Fruit fly (Drosophila melanogaster) whole organism, embryonic: ENCODE measurements around the gene CG12546.

Experiments used
- B-H2 ChIP-seq: fragments of 200-800 bp; sonication (Bioruptor generic); optimal IDR thresholded peaks from 2 replicates; lab custom pipeline; 2018; ENCODE audit warnings: missing biosample characterization, mild to moderate bottlenecking, missing genetic modification characterization
- BtbVII ChIP-seq: fragments of 200-800 bp; sonication (Bioruptor generic); optimal IDR thresholded peaks from 3 replicates; lab custom pipeline; 2017; ENCODE audit warnings: missing biosample characterization, mild to moderate bottlenecking, missing genetic modification characterization
- CG11085 ChIP-seq: fragments of 200-800 bp; sonication (Bioruptor generic); IDR thresholded peaks from 2 replicates; pipeline ENCODE4 v1.3.6; 2022; ENCODE audit warnings: missing biosample characterization, missing genetic modification characterization
- CG11695 ChIP-seq: fragments of 200-800 bp; sonication (Bioruptor generic); IDR thresholded peaks from 3 replicates; pipeline ENCODE4 v1.3.6; 2022; ENCODE audit warnings: missing biosample characterization, missing genetic modification characterization
- CG12659 ChIP-seq: fragments of 200-800 bp; sonication (Bioruptor generic); optimal IDR thresholded peaks from 3 replicates; lab custom pipeline; 2017; ENCODE audit warnings: mild to moderate bottlenecking, missing biosample characterization, missing genetic modification reagents, missing genetic modification characterization
- CG13624 ChIP-seq: fragments of 200-800 bp; sonication (Bioruptor generic); optimal IDR thresholded peaks from 2 replicates; lab custom pipeline; 2016; ENCODE audit warnings: missing biosample characterization, missing genetic modification characterization
- CG14667 ChIP-seq: fragments of 200-800 bp; sonication (Bioruptor generic); IDR thresholded peaks from 2 replicates; pipeline ENCODE4 v1.3.6; 2022; ENCODE audit warnings: missing biosample characterization, missing genetic modification characterization
- CG32772 ChIP-seq: fragments of 200-800 bp; sonication (Bioruptor generic); IDR thresholded peaks from 2 replicates; pipeline ENCODE4 v1.3.6; 2022; ENCODE audit warnings: missing biosample characterization, missing genetic modification characterization
- CG3407 ChIP-seq: fragments of 200-800 bp; sonication (Bioruptor generic); optimal IDR thresholded peaks from 2 replicates; lab custom pipeline; 2018; ENCODE audit warnings: missing biosample characterization, mild to moderate bottlenecking, missing genetic modification characterization
- CG3838 ChIP-seq: fragments of 200-800 bp; sonication (Bioruptor generic); optimal IDR thresholded peaks from 3 replicates; lab custom pipeline; 2016; ENCODE audit warnings: missing biosample characterization, missing genetic modification characterization
- CG4617 ChIP-seq: fragments of 200-800 bp; sonication (Bioruptor generic); optimal IDR thresholded peaks from 3 replicates; lab custom pipeline; 2016; ENCODE audit warnings: missing biosample characterization, missing genetic modification characterization, borderline replicate concordance
- CG6254 ChIP-seq: fragments of 200-800 bp; sonication (Bioruptor generic); optimal IDR thresholded peaks from 3 replicates; lab custom pipeline; 2017; ENCODE audit warnings: mild to moderate bottlenecking, missing biosample characterization, missing genetic modification reagents, missing genetic modification characterization
- CG8388 ChIP-seq: fragments of 200-800 bp; sonication (Bioruptor generic); optimal IDR thresholded peaks from 2 replicates; lab custom pipeline; 2019; ENCODE audit warnings: missing biosample characterization, mild to moderate bottlenecking, missing genetic modification characterization, moderate library complexity
- CG9797 ChIP-seq: fragments of 200-800 bp; sonication (Bioruptor generic); optimal IDR thresholded peaks from 3 replicates; lab custom pipeline; 2018; ENCODE audit warnings: missing biosample characterization, mild to moderate bottlenecking, missing genetic modification characterization
- Dek ChIP-seq: fragments of 200-800 bp; sonication (Bioruptor generic); optimal IDR thresholded peaks from 3 replicates; lab custom pipeline; 2019; ENCODE audit warnings: missing biosample characterization, mild to moderate bottlenecking, missing genetic modification characterization, moderate library complexity
- Elba2 ChIP-seq: fragments of 200-800 bp; sonication (Bioruptor generic); optimal IDR thresholded peaks from 3 replicates; lab custom pipeline; 2016; ENCODE audit warnings: missing biosample characterization, missing genetic modification characterization
- Hr51 ChIP-seq, 2 experiments: fragments of 200-800 bp; sonication (Bioruptor generic); optimal IDR thresholded peaks; 2 replicates in 1 of 2; 3 replicates in 1 of 2; lab custom pipeline; 2016 to 2018; ENCODE audit warnings: missing biosample characterization in 2 of 2, missing genetic modification characterization in 2 of 2, mild to moderate bottlenecking in 1 of 2, moderate library complexity in 1 of 2
- Med ChIP-seq: fragments of 200-800 bp; sonication (Bioruptor generic); peaks from one replicate; lab custom pipeline; 2016; ENCODE audit warnings: missing biosample characterization, missing genetic modification characterization, mild to moderate bottlenecking, inconsistent platforms, moderate library complexity
- aop ChIP-seq: fragments of 200-800 bp; sonication (Bioruptor generic); IDR thresholded peaks from 2 replicates; pipeline ENCODE4 v1.3.6; 2022; ENCODE audit warnings: missing biosample characterization, missing genetic modification characterization
- bowl ChIP-seq: fragments of 200-800 bp; sonication (Bioruptor generic); IDR thresholded peaks from 2 replicates; pipeline ENCODE4 v1.3.6; 2022; ENCODE audit warnings: missing biosample characterization, missing genetic modification characterization
- br ChIP-seq: fragments of >200 bp; optimal IDR thresholded peaks from 2 replicates; lab custom pipeline; 2017
- bsh ChIP-seq, 2 experiments: fragments of 200-800 bp; sonication (Bioruptor generic); optimal IDR thresholded peaks; 2 replicates each; lab custom pipeline; 2017 to 2018; ENCODE audit warnings: mild to moderate bottlenecking in 2 of 2, missing biosample characterization in 2 of 2, missing genetic modification characterization in 2 of 2, moderate library complexity in 1 of 2
- croc ChIP-seq: fragments of 200-800 bp; sonication (Bioruptor generic); conservative IDR thresholded peaks from 3 replicates; pipeline ENCODE4 v1.3.6; 2022; ENCODE audit warnings: missing biosample characterization, missing genetic modification characterization
- dan ChIP-seq: fragments of 200-800 bp; sonication (Bioruptor generic); IDR thresholded peaks from 2 replicates; pipeline ENCODE4 v1.3.6; 2022; ENCODE audit warnings: missing biosample characterization, missing genetic modification characterization
- dm ChIP-seq: fragments of 200-800 bp; sonication (Bioruptor generic); optimal IDR thresholded peaks from 3 replicates; lab custom pipeline; 2016; ENCODE audit warnings: missing biosample characterization, missing genetic modification characterization
- fd102C ChIP-seq: fragments of 200-800 bp; sonication (Bioruptor generic); optimal IDR thresholded peaks from 2 replicates; lab custom pipeline; 2018; ENCODE audit warnings: missing biosample characterization, mild to moderate bottlenecking, missing genetic modification characterization, moderate library complexity
- fd64A ChIP-seq: fragments of 200-800 bp; sonication (Bioruptor generic); optimal IDR thresholded peaks from 3 replicates; lab custom pipeline; 2018; ENCODE audit warnings: missing biosample characterization, mild to moderate bottlenecking, missing genetic modification characterization
- gro ChIP-seq: fragments of 200-800 bp; sonication (Bioruptor generic); optimal IDR thresholded peaks from 2 replicates; lab custom pipeline; 2016; ENCODE audit warnings: missing biosample characterization, missing genetic modification characterization
- kay ChIP-seq: fragments of 200-800 bp; sonication (Bioruptor generic); optimal IDR thresholded peaks from 2 replicates; lab custom pipeline; 2016; ENCODE audit warnings: missing biosample characterization, missing genetic modification characterization
- pan ChIP-seq, 4 experiments: fragments of >200 bp in 3 of 4; fragments of 200-800 bp in 1 of 4; sonication (Bioruptor generic) in 1 of 4; optimal IDR thresholded peaks in 3 of 4; IDR thresholded peaks in 1 of 4; 2 replicates each; pipeline versions ENCODE4 v1.3.6 to Lab custom; 2017 to 2022; ENCODE audit warnings: missing biosample characterization in 2 of 4, missing genetic modification characterization in 2 of 4, mixed read lengths in 1 of 4
- pb ChIP-seq: fragments of 200-800 bp; sonication (Bioruptor generic); optimal IDR thresholded peaks from 3 replicates; lab custom pipeline; 2016; ENCODE audit warnings: missing biosample characterization, missing genetic modification characterization
- phol ChIP-seq: fragments of 200-800 bp; sonication (Bioruptor generic); optimal IDR thresholded peaks from 3 replicates; lab custom pipeline; 2018; ENCODE audit warnings: missing biosample characterization, mild to moderate bottlenecking, missing genetic modification characterization, moderate library complexity
- pnt ChIP-seq: fragments of 200-800 bp; sonication (Bioruptor generic); optimal IDR thresholded peaks from 3 replicates; lab custom pipeline; 2016; ENCODE audit warnings: missing biosample characterization, missing genetic modification characterization
- repo ChIP-seq: fragments of 200-800 bp; sonication (Bioruptor generic); optimal IDR thresholded peaks from 2 replicates; lab custom pipeline; 2016; ENCODE audit warnings: missing biosample characterization, missing genetic modification characterization
- sd ChIP-seq: fragments of 200-800 bp; sonication (Bioruptor generic); optimal IDR thresholded peaks from 3 replicates; lab custom pipeline; 2018; ENCODE audit warnings: missing biosample characterization, mild to moderate bottlenecking, missing genetic modification characterization, moderate library complexity
- tap ChIP-seq: fragments of 200-800 bp; optimal IDR thresholded peaks from 3 replicates; lab custom pipeline; 2019; ENCODE audit warnings: missing biosample characterization, mild to moderate bottlenecking, missing genetic modification characterization, moderate library complexity

CG12546 gene

DNA sequence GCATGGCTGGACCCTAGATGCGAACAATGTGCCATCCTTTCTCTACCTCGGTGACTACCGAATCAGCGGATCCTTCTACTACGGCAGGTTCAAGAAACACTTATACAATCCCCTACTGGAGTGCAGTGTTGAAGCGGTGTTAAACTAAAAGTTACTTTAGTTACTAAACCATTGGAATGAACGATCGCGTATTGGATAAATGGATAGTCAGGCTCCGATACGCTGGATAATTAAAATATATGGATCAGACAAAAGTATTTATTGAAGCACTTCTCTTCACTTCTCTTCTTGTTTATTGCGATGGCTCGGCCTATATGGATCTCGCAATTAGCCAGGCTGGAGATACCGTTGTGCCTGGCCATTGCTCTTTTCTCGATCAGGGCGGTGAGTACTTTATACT is 45.2 kb downstream of the CG12546 start, which contains the start of gene CG33770:
CG33770 (plus strand) TSS at position 301 of the 400 bp plus-strand sequence.
- TF ChIP-seq CG8388, result no peak
- TF ChIP-seq pb (GFP tag; lab: Kevin White, UChicago), result no peak
- TF ChIP-seq CG11695 (GFP tag; lab: Robert Waterston, UW), result no peak
- TF ChIP-seq CG13624, result no peak
- TF ChIP-seq pan (optimal IDR thresholded peaks at IDR 0.05; lab: Kevin White, UChicago), result no peak
- TF ChIP-seq pan (GFP tag; optimal IDR thresholded peaks at IDR 0.05 in 1 of 2, IDR thresholded peaks at IDR 0.05 in 1 of 2), result no peak
- no peak for TF ChIP-seq Med (GFP tag; lab: Kevin White, UChicago)
- no peak for TF ChIP-seq CG3838 (GFP tag; lab: Kevin White, UChicago)
- no peak for TF ChIP-seq aop (GFP tag; lab: Robert Waterston, UW)
- no peak for TF ChIP-seq CG4617 (GFP tag; lab: Kevin White, UChicago)
- TF ChIP-seq CG9797 (GFP tag; lab: Kevin White, UChicago), result no peak
- no peak for TF ChIP-seq BtbVII (GFP tag; lab: Kevin White, UChicago)
- no peak for TF ChIP-seq croc (GFP tag; lab: Robert Waterston, UW)
- no peak for TF ChIP-seq gro (GFP tag; lab: Kevin White, UChicago)
- TF ChIP-seq Hr51 (GFP tag; optimal IDR thresholded peaks at IDR 0.05; lab: Kevin White, UChicago), result no peak
- TF ChIP-seq phol (tag; lab: Kevin White, UChicago), result no peak
- TF ChIP-seq Elba2, result no peak
- no peak for TF ChIP-seq bowl (GFP tag; lab: Robert Waterston, UW)
- no peak for TF ChIP-seq Dek (tag; lab: Kevin White, UChicago)
- TF ChIP-seq pnt (GFP tag; lab: Kevin White, UChicago), result no peak
- no peak for TF ChIP-seq fd64A (GFP tag; lab: Kevin White, UChicago)

DNA sequence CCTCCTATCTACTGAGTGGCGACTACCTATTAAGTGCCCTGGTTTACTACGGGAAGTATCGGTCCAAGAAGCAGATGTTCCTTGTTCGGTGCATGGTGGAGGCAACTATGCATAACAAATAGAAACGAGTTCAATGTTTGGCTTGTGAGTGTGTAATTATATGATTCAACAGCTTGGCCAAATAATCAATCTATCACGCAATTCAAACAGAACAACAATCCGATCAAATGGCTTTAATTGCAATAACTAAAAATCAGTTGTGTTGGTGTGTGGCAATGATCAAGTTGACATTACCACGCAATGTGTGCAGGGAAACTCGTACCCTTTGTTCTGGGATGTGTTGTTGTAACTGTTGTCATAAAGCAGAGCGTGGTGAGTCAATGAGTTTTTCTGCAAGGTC is 46.0 kb downstream of the CG12546 start, which contains the start of gene CG33769:
CG33769 (plus strand) TSS at position 301 of the 400 bp plus-strand sequence.
- TF ChIP-seq dan (GFP tag; lab: Robert Waterston, UW) (no peak), CG11085 (GFP tag; lab: Robert Waterston, UW) (no peak), gro (GFP tag; lab: Kevin White, UChicago) (no peak), br (lab: Kevin White, UChicago) (no peak), CG3407 (no peak), fd102C (GFP tag; lab: Kevin White, UChicago) (no peak), CG12659 (no peak), CG6254 (no peak), dm (GFP tag; lab: Kevin White, UChicago) (no peak), CG14667 (GFP tag; lab: Robert Waterston, UW) (no peak), B-H2 (no peak)

DNA sequence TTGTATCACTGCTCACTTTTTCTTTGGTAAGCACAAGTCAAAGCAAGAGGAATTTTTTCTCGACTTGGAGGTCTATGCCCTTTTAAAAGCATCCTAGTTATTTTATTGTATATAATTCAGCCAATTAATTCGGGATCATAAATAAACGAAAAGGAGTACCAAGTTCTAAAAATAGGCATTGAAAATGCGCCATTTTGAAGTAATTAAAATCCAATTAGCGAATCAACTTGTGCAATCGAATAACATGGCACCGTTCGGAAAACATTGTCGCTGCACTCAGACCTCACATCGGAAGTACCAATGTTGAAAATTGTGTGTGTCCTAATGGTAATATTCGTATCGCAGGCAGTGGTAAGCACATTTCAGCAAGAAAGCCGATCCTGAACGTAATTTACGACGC is 46.7 kb downstream of the CG12546 start, which contains the start of gene CG33768:
CG33768 (plus strand) TSS at position 301 of the 400 bp plus-strand sequence.
- TF ChIP-seq sd (tag; lab: Kevin White, UChicago), result no peak

DNA sequence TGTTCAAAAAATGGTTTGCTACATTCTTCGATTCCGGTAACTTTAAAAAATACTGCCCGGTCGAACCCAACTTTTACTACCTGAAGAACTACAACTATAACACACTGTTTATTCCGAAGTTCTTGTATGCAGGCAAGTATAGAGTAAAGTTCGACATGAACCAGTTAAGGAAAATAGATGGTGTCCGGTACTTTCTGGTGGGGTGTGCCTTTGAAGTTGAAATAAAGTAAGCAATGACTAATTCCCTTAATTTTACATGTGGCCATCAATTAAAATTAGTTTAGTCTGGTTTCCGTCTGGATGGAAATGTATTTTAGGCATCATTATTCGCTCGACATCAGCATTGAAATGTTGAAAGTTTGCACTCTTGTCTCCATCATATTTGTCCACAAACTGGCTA is 47.6 kb downstream of the CG12546 start, which contains the start of gene CG33767:
CG33767 (plus strand) TSS at position 301 of the 400 bp plus-strand sequence.
- TF ChIP-seq repo (GFP tag; lab: Kevin White, UChicago) (no peak), CG32772 (no peak), tap (tag; lab: Kevin White, UChicago) (no peak), kay (GFP tag; lab: Kevin White, UChicago) (no peak), bsh (GFP tag; optimal IDR thresholded peaks at IDR 0.05; lab: Kevin White, UChicago) (no peak)
